Worm (Caenorhabditis elegans) whole organism, mixed stage, embryonic: ENCODE data around the gene F47E1.4.

Source experiments
- M03D4.4 ChIP-seq: sonication (generic microtip); optimal IDR thresholded peaks from 2 replicates; lab custom pipeline; 2017; ENCODE audit warnings: mild to moderate bottlenecking, missing genetic modification characterization, missing compliant biosample characterization
- bed-3 ChIP-seq: fragments of 200-800 bp; sonication (Bioruptor generic); optimal IDR thresholded peaks from 3 replicates; lab custom pipeline; 2018; ENCODE audit warnings: mild to moderate bottlenecking, missing genetic modification characterization, moderate library complexity, missing compliant biosample characterization
- ceh-43 ChIP-seq: fragments of 200-800 bp; sonication (Bioruptor generic); optimal IDR thresholded peaks from 2 replicates; lab custom pipeline; 2018; ENCODE audit warnings: mild to moderate bottlenecking, missing genetic modification characterization, moderate library complexity, missing compliant biosample characterization
- ces-1 ChIP-seq: fragments of 150-350 bp; optimal IDR thresholded peaks from 2 replicates; lab custom pipeline; 2014; ENCODE audit warnings: missing biosample characterization, missing genetic modification reagents, missing genetic modification characterization
- drap-1 ChIP-seq: fragments of 200-800 bp; sonication (Bioruptor generic); optimal IDR thresholded peaks from 3 replicates; lab custom pipeline; 2018; ENCODE audit warnings: mild to moderate bottlenecking, missing genetic modification characterization, missing compliant biosample characterization
- elt-1 ChIP-seq: sonication (generic microtip); optimal IDR thresholded peaks from 2 replicates; lab custom pipeline; 2017; ENCODE audit warnings: missing genetic modification characterization, mild to moderate bottlenecking, missing compliant biosample characterization, antibody characterized with exemption, moderate library complexity, borderline replicate concordance; ENCODE audit not compliant: insufficient read depth
- elt-3 ChIP-seq: fragments of 150-350 bp; optimal IDR thresholded peaks from 2 replicates; lab custom pipeline; 2014; ENCODE audit warnings: missing biosample characterization, missing genetic modification characterization
- flh-1 ChIP-seq: fragments of 200-800 bp; sonication (Bioruptor generic); optimal IDR thresholded peaks from 2 replicates; lab custom pipeline; 2018; ENCODE audit warnings: mild to moderate bottlenecking, missing genetic modification characterization, moderate library complexity, missing compliant biosample characterization
- ham-2 ChIP-seq: fragments of 200-800 bp; sonication (Bioruptor generic); optimal IDR thresholded peaks from 2 replicates; lab custom pipeline; 2018; ENCODE audit warnings: mild to moderate bottlenecking, missing genetic modification characterization, missing compliant biosample characterization
- hlh-1 ChIP-seq: fragments of 150-350 bp; optimal IDR thresholded peaks from 2 replicates; lab custom pipeline; 2014; ENCODE audit warnings: missing biosample characterization, missing genetic modification reagents, missing genetic modification characterization
- lin-13 ChIP-seq: fragments of 150-350 bp; optimal IDR thresholded peaks from 2 replicates; lab custom pipeline; 2014; ENCODE audit warnings: missing biosample characterization, missing genetic modification characterization
- lin-32 ChIP-seq: fragments of 200-800 bp; sonication (Bioruptor generic); optimal IDR thresholded peaks from 2 replicates; lab custom pipeline; 2018; ENCODE audit warnings: mild to moderate bottlenecking, missing genetic modification characterization, missing compliant biosample characterization
- lsy-2 ChIP-seq: fragments of 150-350 bp; optimal IDR thresholded peaks from 2 replicates; lab custom pipeline; 2014; ENCODE audit warnings: missing biosample characterization, missing genetic modification characterization
- mep-1 ChIP-seq: fragments of 150-350 bp; optimal IDR thresholded peaks from 2 replicates; lab custom pipeline; 2017; ENCODE audit warnings: missing biosample characterization, missing genetic modification reagents, missing genetic modification characterization, inconsistent platforms
- mls-2 ChIP-seq: sonication (generic microtip); optimal IDR thresholded peaks from 2 replicates; lab custom pipeline; 2016; ENCODE audit warnings: mild to moderate bottlenecking, missing genetic modification characterization, moderate library complexity, missing compliant biosample characterization
- nhr-12 ChIP-seq: fragments of 150-350 bp; optimal IDR thresholded peaks from 2 replicates; lab custom pipeline; 2014; ENCODE audit warnings: missing biosample characterization, missing genetic modification characterization
- nhr-2 ChIP-seq: fragments of 150-350 bp; optimal IDR thresholded peaks from 2 replicates; lab custom pipeline; 2014; ENCODE audit warnings: missing biosample characterization, missing genetic modification characterization
- nhr-237 ChIP-seq: fragments of 150-350 bp; optimal IDR thresholded peaks from 2 replicates; lab custom pipeline; 2014; ENCODE audit warnings: missing biosample characterization, missing genetic modification characterization
- nhr-28 ChIP-seq: fragments of 150-350 bp; optimal IDR thresholded peaks from 2 replicates; lab custom pipeline; 2014; ENCODE audit warnings: missing biosample characterization, missing genetic modification characterization
- nhr-76 ChIP-seq: sonication (generic microtip); optimal IDR thresholded peaks from 2 replicates; lab custom pipeline; 2017; ENCODE audit warnings: missing biosample characterization, missing genetic modification characterization
- pha-4 ChIP-seq: fragments of 150-350 bp; optimal IDR thresholded peaks from 2 replicates; lab custom pipeline; 2018; ENCODE audit warnings: missing biosample characterization, missing genetic modification reagents, missing genetic modification characterization
- sem-2 ChIP-seq: fragments of 200-800 bp; sonication (Bioruptor generic); optimal IDR thresholded peaks from 2 replicates; lab custom pipeline; 2018; ENCODE audit warnings: mild to moderate bottlenecking, missing genetic modification characterization, missing compliant biosample characterization
- snpc-4 ChIP-seq: fragments of 150-350 bp; optimal IDR thresholded peaks from 2 replicates; lab custom pipeline; 2014; ENCODE audit warnings: missing biosample characterization, missing genetic modification characterization
- sptf-1 ChIP-seq: sonication (generic microtip); optimal IDR thresholded peaks from 2 replicates; lab custom pipeline; 2017; ENCODE audit warnings: mild to moderate bottlenecking, missing genetic modification characterization, moderate library complexity, missing compliant biosample characterization
- tbx-8 ChIP-seq: fragments of 200-800 bp; sonication (Bioruptor generic); optimal IDR thresholded peaks from 2 replicates; lab custom pipeline; 2018; ENCODE audit warnings: mild to moderate bottlenecking, missing genetic modification characterization, moderate library complexity, missing compliant biosample characterization
- unc-39 ChIP-seq: fragments of 150-350 bp; optimal IDR thresholded peaks from 2 replicates; lab custom pipeline; 2014; ENCODE audit warnings: missing biosample characterization, missing genetic modification characterization
- unc-62 ChIP-seq: fragments of 150-350 bp; optimal IDR thresholded peaks from 2 replicates; lab custom pipeline; 2014; ENCODE audit warnings: missing biosample characterization, missing genetic modification reagents, missing genetic modification characterization
- zip-8 ChIP-seq: fragments of 150-350 bp; optimal IDR thresholded peaks from 2 replicates; lab custom pipeline; 2014; ENCODE audit warnings: missing biosample characterization, missing genetic modification characterization
- ztf-11 ChIP-seq: fragments of 150-350 bp; optimal IDR thresholded peaks from 2 replicates; lab custom pipeline; 2014; ENCODE audit warnings: missing biosample characterization, missing genetic modification characterization

F47E1.4 gene

ce11 chrX:9103048-9103447, 40.4 kb downstream of the F47E1.4 start:
- TF ChIP-seq sptf-1 (tag; lab: Kevin White, UChicago) (no peak), nhr-76 (tag; lab: Kevin White, UChicago) (no peak), pha-4 (tag; lab: Kevin White, UChicago) (peak; percentile 82)

- TF ChIP-seq M03D4.4 (tag; lab: Kevin White, UChicago) (no peak), lsy-2 (tag; lab: Kevin White, UChicago) (no peak), snpc-4 (no peak), nhr-237 (tag; lab: Kevin White, UChicago) (no peak), elt-1 (tag; lab: Kevin White, UChicago) (no peak), pha-4 (tag; lab: Kevin White, UChicago) (no peak), lin-13 (tag; lab: Kevin White, UChicago) (no peak), unc-62 (GFP tag; lab: Kevin White, UChicago) (no peak)
Measured at ce11 chrX:9103584-9103983, 41.0 kb downstream of the F47E1.4 start.

- no peak for TF ChIP-seq tbx-8 (GFP tag; lab: Kevin White, UChicago)
- no peak for TF ChIP-seq pha-4 (tag; lab: Kevin White, UChicago)
- no peak for TF ChIP-seq unc-62 (GFP tag; lab: Kevin White, UChicago)
- no peak for TF ChIP-seq zip-8 (tag; lab: Kevin White, UChicago)
- no peak for TF ChIP-seq M03D4.4 (tag; lab: Kevin White, UChicago)
- no peak for TF ChIP-seq lsy-2 (tag; lab: Kevin White, UChicago)
- TF ChIP-seq drap-1 (GFP tag; lab: Kevin White, UChicago): no peak
- no peak for TF ChIP-seq flh-1
- no peak for TF ChIP-seq bed-3 (GFP tag; lab: Kevin White, UChicago)
- no peak for TF ChIP-seq mls-2 (tag; lab: Kevin White, UChicago)
- TF ChIP-seq elt-3 (tag; lab: Kevin White, UChicago): no peak
- TF ChIP-seq ham-2 (GFP tag; lab: Kevin White, UChicago): no peak
Measured at ce11 chrX:9104399-9104798, 41.8 kb downstream of the F47E1.4 start.

ce11 chrX:9105075-9105474, 42.5 kb downstream of the F47E1.4 start:
- no peak for TF ChIP-seq mep-1 (tag; lab: Kevin White, UChicago)
- TF ChIP-seq ztf-11 (tag; lab: Kevin White, UChicago): no peak
- TF ChIP-seq flh-1: no peak
- TF ChIP-seq nhr-237 (tag; lab: Kevin White, UChicago): no peak
- TF ChIP-seq nhr-12: no peak
- no peak for TF ChIP-seq ceh-43 (GFP tag; lab: Kevin White, UChicago)
- TF ChIP-seq lin-32 (GFP tag; lab: Kevin White, UChicago): no peak
- TF ChIP-seq unc-62 (GFP tag; lab: Kevin White, UChicago): no peak
- TF ChIP-seq unc-39 (tag; lab: Kevin White, UChicago): no peak
- no peak for TF ChIP-seq sem-2
- TF ChIP-seq hlh-1 (tag; lab: Kevin White, UChicago): no peak
- no peak for TF ChIP-seq M03D4.4 (tag; lab: Kevin White, UChicago)
- TF ChIP-seq, all 35 proteins: peak for 0

ce11 chrX:9105888-9106287, 43.3 kb downstream of the F47E1.4 start:
- TF ChIP-seq nhr-2 (tag; lab: Kevin White, UChicago) (no peak), bed-3 (GFP tag; lab: Kevin White, UChicago) (no peak), tbx-8 (GFP tag; lab: Kevin White, UChicago) (no peak), sptf-1 (tag; lab: Kevin White, UChicago) (no peak), ces-1 (no peak), flh-1 (no peak)

- no peak for TF ChIP-seq snpc-4
- TF ChIP-seq lin-32 (GFP tag; lab: Kevin White, UChicago): no peak
- no peak for TF ChIP-seq nhr-237 (tag; lab: Kevin White, UChicago)
- no peak for TF ChIP-seq nhr-12
- TF ChIP-seq M03D4.4 (tag; lab: Kevin White, UChicago): no peak
- TF ChIP-seq zip-8 (tag; lab: Kevin White, UChicago): no peak
- no peak for TF ChIP-seq lin-13 (tag; lab: Kevin White, UChicago)
- no peak for TF ChIP-seq unc-62 (GFP tag; lab: Kevin White, UChicago)
- no peak for TF ChIP-seq sem-2
- no peak for TF ChIP-seq mls-2 (tag; lab: Kevin White, UChicago)
- TF ChIP-seq nhr-28 (tag; lab: Kevin White, UChicago): no peak
- no peak for TF ChIP-seq ces-1
- no peak for TF ChIP-seq flh-1
- TF ChIP-seq ceh-43 (GFP tag; lab: Kevin White, UChicago): no peak
Measured at ce11 chrX:9107866-9108265, 45.2 kb downstream of the F47E1.4 start.
